Fruit fly (Drosophila melanogaster) whole organism, embryonic: ENCODE results near the gene Cyt-c1L.
A peak's percentile ranks its signal among the peaks of the same experiment; 100 is the strongest.

ENCODE experiments used
- Atf6 ChIP-seq: fragments of 200-800 bp; sonication (Bioruptor generic); IDR thresholded peaks from 2 replicates; pipeline ENCODE4 v1.3.6; 2022; ENCODE audit warnings: missing biosample characterization, missing genetic modification characterization
- B-H2 ChIP-seq: fragments of 200-800 bp; sonication (Bioruptor generic); optimal IDR thresholded peaks from 2 replicates; lab custom pipeline; 2018; ENCODE audit warnings: missing biosample characterization, mild to moderate bottlenecking, missing genetic modification characterization
- BtbVII ChIP-seq: fragments of 200-800 bp; sonication (Bioruptor generic); optimal IDR thresholded peaks from 3 replicates; lab custom pipeline; 2017; ENCODE audit warnings: missing biosample characterization, mild to moderate bottlenecking, missing genetic modification characterization
- CG1233 ChIP-seq: fragments of 200-800 bp; sonication (Bioruptor generic); optimal IDR thresholded peaks from 4 replicates; lab custom pipeline; 2018; ENCODE audit warnings: missing biosample characterization, mild to moderate bottlenecking, missing genetic modification characterization
- CG12744 ChIP-seq: fragments of 200-800 bp; sonication (Bioruptor generic); optimal IDR thresholded peaks from 2 replicates; lab custom pipeline; 2016; ENCODE audit warnings: missing biosample characterization, missing genetic modification characterization
- CG12942 ChIP-seq: fragments of 200-800 bp; sonication (Bioruptor generic); optimal IDR thresholded peaks from 3 replicates; lab custom pipeline; 2016; ENCODE audit warnings: missing biosample characterization, missing genetic modification characterization
- CG15011 ChIP-seq: fragments of 200-800 bp; sonication (Bioruptor generic); optimal IDR thresholded peaks from 3 replicates; lab custom pipeline; 2018; ENCODE audit warnings: missing biosample characterization, mild to moderate bottlenecking, missing genetic modification characterization
- CG15601 ChIP-seq: fragments of 200-800 bp; sonication (Bioruptor generic); optimal IDR thresholded peaks from 3 replicates; lab custom pipeline; 2019; ENCODE audit warnings: missing biosample characterization, mild to moderate bottlenecking, missing genetic modification characterization, moderate library complexity
- CG1603 ChIP-seq: fragments of 200-800 bp; sonication (Bioruptor generic); optimal IDR thresholded peaks from 2 replicates; lab custom pipeline; 2019; ENCODE audit warnings: missing biosample characterization, mild to moderate bottlenecking, missing genetic modification characterization, moderate library complexity
- CG1647 ChIP-seq: fragments of 200-800 bp; sonication (Bioruptor generic); optimal IDR thresholded peaks from 3 replicates; lab custom pipeline; 2016; ENCODE audit warnings: missing biosample characterization, missing genetic modification characterization
- CG16779 ChIP-seq: fragments of 200-800 bp; sonication (Bioruptor generic); IDR thresholded peaks from 2 replicates; pipeline ENCODE4 v1.3.6; 2022; ENCODE audit warnings: missing biosample characterization, missing genetic modification characterization
- CG18476 ChIP-seq: fragments of 200-800 bp; sonication (Bioruptor generic); optimal IDR thresholded peaks from 2 replicates; lab custom pipeline; 2016; ENCODE audit warnings: missing biosample characterization, mild to moderate bottlenecking, missing genetic modification characterization
- CG2712 ChIP-seq: fragments of 200-800 bp; optimal IDR thresholded peaks from 3 replicates; lab custom pipeline; 2019; ENCODE audit warnings: missing biosample characterization, mild to moderate bottlenecking, missing genetic modification characterization, moderate library complexity
- CG2875 ChIP-seq: fragments of 200-800 bp; sonication (Bioruptor generic); optimal IDR thresholded peaks from 2 replicates; lab custom pipeline; 2017; ENCODE audit warnings: missing biosample characterization, mild to moderate bottlenecking, missing genetic modification characterization, missing genetic modification reagents
- CG31365 ChIP-seq: fragments of 200-800 bp; sonication (Bioruptor generic); optimal IDR thresholded peaks from 2 replicates; lab custom pipeline; 2018; ENCODE audit warnings: missing biosample characterization, mild to moderate bottlenecking, missing genetic modification characterization
- CG3407 ChIP-seq: fragments of 200-800 bp; sonication (Bioruptor generic); optimal IDR thresholded peaks from 2 replicates; lab custom pipeline; 2018; ENCODE audit warnings: missing biosample characterization, mild to moderate bottlenecking, missing genetic modification characterization
- CG3995 ChIP-seq: fragments of 200-800 bp; sonication (Bioruptor generic); optimal IDR thresholded peaks from 3 replicates; lab custom pipeline; 2016; ENCODE audit warnings: missing biosample characterization, missing genetic modification characterization
- CG8478 ChIP-seq: fragments of >200 bp; optimal IDR thresholded peaks from 2 replicates; lab custom pipeline; 2018
- CG9727 ChIP-seq: fragments of 200-800 bp; sonication (Bioruptor generic); optimal IDR thresholded peaks from 3 replicates; lab custom pipeline; 2017; ENCODE audit warnings: missing biosample characterization, mild to moderate bottlenecking, missing genetic modification characterization
- CG9932 ChIP-seq: fragments of 200-800 bp; sonication (Bioruptor generic); IDR thresholded peaks from 2 replicates; pipeline ENCODE4 v1.3.6; 2022; ENCODE audit warnings: missing biosample characterization, missing genetic modification characterization
- CHES-1-like ChIP-seq: fragments of 200-800 bp; sonication (Bioruptor generic); optimal IDR thresholded peaks from 2 replicates; lab custom pipeline; 2016; ENCODE audit warnings: missing biosample characterization, missing genetic modification characterization
- ERR ChIP-seq: fragments of 200-800 bp; sonication (Bioruptor generic); optimal IDR thresholded peaks from 2 replicates; lab custom pipeline; 2016; ENCODE audit warnings: missing biosample characterization, missing genetic modification characterization
- Hey ChIP-seq: fragments of 200-800 bp; sonication (Bioruptor generic); optimal IDR thresholded peaks from 3 replicates; lab custom pipeline; 2018; ENCODE audit warnings: missing biosample characterization, mild to moderate bottlenecking, missing genetic modification characterization
- Hmr ChIP-seq: fragments of 200-800 bp; sonication (Bioruptor generic); optimal IDR thresholded peaks from 3 replicates; lab custom pipeline; 2017; ENCODE audit warnings: mild to moderate bottlenecking, missing biosample characterization, missing genetic modification reagents, missing genetic modification characterization
- MTF-1 ChIP-seq: fragments of 200-800 bp; sonication (Bioruptor generic); optimal IDR thresholded peaks from 2 replicates; lab custom pipeline; 2018; ENCODE audit warnings: missing biosample characterization, mild to moderate bottlenecking, missing genetic modification characterization, borderline replicate concordance
- Ravus ChIP-seq: fragments of 200-800 bp; sonication (Bioruptor generic); IDR thresholded peaks from 2 replicates; pipeline ENCODE4 v1.3.6; 2022; ENCODE audit warnings: missing biosample characterization, missing genetic modification characterization
- Side ChIP-seq: fragments of 200-800 bp; sonication (Bioruptor generic); optimal IDR thresholded peaks from 2 replicates; lab custom pipeline; 2016; ENCODE audit warnings: missing biosample characterization, missing genetic modification characterization
- Sry-δ ChIP-seq: fragments of 200-800 bp; sonication (Bioruptor generic); optimal IDR thresholded peaks from 2 replicates; lab custom pipeline; 2016; ENCODE audit warnings: missing biosample characterization, missing genetic modification characterization
- Ssrp ChIP-seq: fragments of 200-800 bp; sonication (Bioruptor generic); optimal IDR thresholded peaks from 2 replicates; lab custom pipeline; 2018; ENCODE audit warnings: missing biosample characterization, mild to moderate bottlenecking, missing genetic modification characterization, moderate library complexity
- az2 ChIP-seq: fragments of 200-800 bp; sonication (Bioruptor generic); optimal IDR thresholded peaks from 3 replicates; lab custom pipeline; 2016; ENCODE audit warnings: missing biosample characterization, missing genetic modification characterization
- cg ChIP-seq: fragments of 200-800 bp; sonication (Bioruptor generic); optimal IDR thresholded peaks from 3 replicates; lab custom pipeline; 2019; ENCODE audit warnings: missing biosample characterization, mild to moderate bottlenecking, missing genetic modification characterization, moderate library complexity
- chm ChIP-seq: fragments of 200-800 bp; sonication (Bioruptor generic); IDR thresholded peaks from 2 replicates; pipeline ENCODE4 v1.3.6; 2022; ENCODE audit warnings: missing biosample characterization, missing genetic modification characterization
- crol ChIP-seq: fragments of 200-800 bp; sonication (Bioruptor generic); IDR thresholded peaks from 2 replicates; pipeline ENCODE4 v1.3.6; 2022; ENCODE audit warnings: missing biosample characterization, missing genetic modification characterization
- danr ChIP-seq: fragments of 200-800 bp; sonication (Bioruptor generic); IDR thresholded peaks from 2 replicates; pipeline ENCODE4 v1.3.6; 2022; ENCODE audit warnings: missing biosample characterization, missing genetic modification characterization
- ems ChIP-seq: fragments of 200-800 bp; sonication (Bioruptor generic); optimal IDR thresholded peaks from 3 replicates; lab custom pipeline; 2016; ENCODE audit warnings: missing biosample characterization, missing genetic modification characterization
- fd102C ChIP-seq: fragments of 200-800 bp; sonication (Bioruptor generic); optimal IDR thresholded peaks from 2 replicates; lab custom pipeline; 2018; ENCODE audit warnings: missing biosample characterization, mild to moderate bottlenecking, missing genetic modification characterization, moderate library complexity
- fd96Cb ChIP-seq: fragments of 200-800 bp; sonication (Bioruptor generic); optimal IDR thresholded peaks from 2 replicates; lab custom pipeline; 2018; ENCODE audit warnings: missing biosample characterization, mild to moderate bottlenecking, missing genetic modification characterization, moderate library complexity
- gcm2 ChIP-seq: fragments of 200-800 bp; sonication (Bioruptor generic); optimal IDR thresholded peaks from 2 replicates; lab custom pipeline; 2016; ENCODE audit warnings: missing biosample characterization, missing genetic modification characterization
- lola ChIP-seq, 3 experiments: fragments of >200 bp in 2 of 3; fragments of 200-800 bp in 1 of 3; sonication (Bioruptor generic) in 1 of 3; optimal IDR thresholded peaks; 2 replicates each; lab custom pipeline; 2017 to 2019; ENCODE audit warnings: missing biosample characterization in 3 of 3, missing genetic modification characterization in 3 of 3, mild to moderate bottlenecking in 1 of 3, moderate library complexity in 1 of 3
- nmo ChIP-seq: fragments of 200-800 bp; sonication (Bioruptor generic); optimal IDR thresholded peaks from 2 replicates; lab custom pipeline; 2018; ENCODE audit warnings: missing biosample characterization, mild to moderate bottlenecking, missing genetic modification characterization, moderate library complexity
- otp ChIP-seq: fragments of 200-800 bp; sonication (Bioruptor generic); IDR thresholded peaks from 3 replicates; pipeline ENCODE4, ENCODE4 v1.3.6; 2022; ENCODE audit warnings: missing biosample characterization, missing genetic modification characterization
- peb ChIP-seq: fragments of 200-800 bp; sonication (Bioruptor generic); IDR thresholded peaks from 2 replicates; pipeline ENCODE4 v1.3.6; 2022; ENCODE audit warnings: missing biosample characterization, missing genetic modification characterization
- prd ChIP-seq, 3 experiments: fragments of >200 bp in 2 of 3; fragments of 200-800 bp in 1 of 3; sonication (Bioruptor generic) in 1 of 3; optimal IDR thresholded peaks in 2 of 3; IDR thresholded peaks in 1 of 3; 2 replicates in 2 of 3; 3 replicates in 1 of 3; pipeline versions ENCODE4 v1.3.6 to Lab custom; 2017 to 2022; ENCODE audit warnings: missing biosample characterization in 1 of 3, missing genetic modification characterization in 1 of 3
- scrt ChIP-seq: fragments of 200-800 bp; sonication (Bioruptor generic); optimal IDR thresholded peaks from 2 replicates; lab custom pipeline; 2018; ENCODE audit warnings: missing biosample characterization, mild to moderate bottlenecking, missing genetic modification characterization, moderate library complexity
- slou ChIP-seq: fragments of 200-800 bp; sonication (Bioruptor generic); optimal IDR thresholded peaks from 3 replicates; lab custom pipeline; 2016; ENCODE audit warnings: missing biosample characterization, missing genetic modification characterization
- tgo ChIP-seq: fragments of 200-800 bp; sonication (Bioruptor generic); IDR thresholded peaks from 3 replicates; pipeline ENCODE4 v1.3.6; 2022; ENCODE audit warnings: missing biosample characterization, missing genetic modification characterization
- tin ChIP-seq: fragments of 200-800 bp; sonication (Bioruptor generic); optimal IDR thresholded peaks from 3 replicates; lab custom pipeline; 2016; ENCODE audit warnings: missing biosample characterization, missing genetic modification characterization
- tna ChIP-seq: fragments of 200-800 bp; sonication (Bioruptor generic); IDR thresholded peaks from 2 replicates; pipeline ENCODE4 v1.3.6; 2022; ENCODE audit warnings: missing biosample characterization, missing genetic modification characterization; ENCODE audit not compliant: partially characterized antibody
- twi ChIP-seq: fragments of 200-800 bp; optimal IDR thresholded peaks from 2 replicates; lab custom pipeline; 2019; ENCODE audit warnings: missing biosample characterization, mild to moderate bottlenecking, missing genetic modification characterization, moderate library complexity

Cyt-c1L gene

DNA sequence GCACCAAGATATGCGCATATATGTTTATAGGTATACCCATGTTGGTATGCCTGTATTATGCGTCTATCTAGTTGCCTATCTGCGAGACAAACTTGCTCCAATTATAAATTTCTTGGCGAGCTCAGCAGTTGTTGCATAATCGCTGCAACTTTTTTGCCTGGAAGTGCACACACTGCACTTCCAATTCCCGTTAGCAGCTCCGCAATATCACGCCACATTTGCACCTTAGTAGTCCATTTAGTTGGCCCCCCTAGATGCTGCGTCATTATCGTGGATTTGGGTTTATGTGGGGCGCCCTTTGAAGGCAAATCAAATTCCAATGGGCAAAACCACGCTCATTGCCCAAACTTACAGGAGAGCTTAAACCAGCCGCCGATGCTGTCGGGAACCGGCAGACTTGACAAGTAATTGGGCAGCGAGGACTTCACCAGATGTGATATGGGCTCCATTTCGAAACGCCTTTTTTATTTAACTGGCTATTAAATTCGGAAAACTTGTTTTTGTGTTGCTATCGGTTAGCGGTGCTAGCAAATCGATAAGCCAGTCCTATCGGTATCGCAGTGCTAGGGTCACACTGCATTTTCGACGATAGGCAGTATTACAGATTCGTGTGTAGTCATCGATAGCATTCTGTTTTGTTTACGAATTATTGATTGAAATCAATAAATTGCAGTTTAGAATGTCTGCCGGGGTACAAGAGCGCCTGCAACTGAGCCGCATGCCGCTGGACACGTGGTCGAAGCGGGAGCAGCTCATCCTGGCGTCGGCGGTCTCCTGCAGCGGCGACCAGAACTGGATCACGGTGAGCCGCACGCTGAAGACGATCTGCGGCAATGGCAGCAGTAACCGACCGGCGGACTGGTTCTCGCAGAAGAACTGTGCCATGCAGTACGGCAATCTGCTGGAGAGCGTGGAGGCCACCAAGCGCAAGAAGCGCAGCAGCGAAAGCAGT is 19.2 kb upstream of the Cyt-c1L start, which contains the start of the genes Cisd2 and Brd8 (continued):
- TF ChIP-seq slou (GFP tag; lab: Kevin White, UChicago), result no peak
- no peak for TF ChIP-seq CG3407 (GFP tag; lab: Kevin White, UChicago)
- TF ChIP-seq tna (GFP tag; lab: Robert Waterston, UW), result peak; percentile 97
- TF ChIP-seq danr (GFP tag; lab: Robert Waterston, UW), result no peak
- TF ChIP-seq ems (GFP tag; lab: Kevin White, UChicago), result no peak
- TF ChIP-seq MTF-1 (GFP tag; lab: Kevin White, UChicago), result no peak
- no peak for TF ChIP-seq CG15011 (GFP tag; lab: Kevin White, UChicago)
- TF ChIP-seq CG18476 (GFP tag; lab: Kevin White, UChicago), result no peak
- TF ChIP-seq CG1603 (tag; lab: Kevin White, UChicago), result peak; percentile 73
- no peak for TF ChIP-seq CG2875
- no peak for TF ChIP-seq peb (GFP tag; lab: Robert Waterston, UW)
- no peak for TF ChIP-seq gcm2 (GFP tag; lab: Kevin White, UChicago)
- TF ChIP-seq otp (GFP tag; lab: Robert Waterston, UW), result no peak
- TF ChIP-seq cg (GFP tag; lab: Kevin White, UChicago), result no peak
- TF ChIP-seq CHES-1-like (GFP tag; lab: Kevin White, UChicago), result peak; percentile 63
- no peak for TF ChIP-seq CG12942 (GFP tag; lab: Kevin White, UChicago)
- TF ChIP-seq CG9727 (GFP tag; lab: Kevin White, UChicago), result no peak
- no peak for TF ChIP-seq Atf6 (GFP tag; lab: Robert Waterston, UW)
- peak; percentile 95 for TF ChIP-seq Sry-δ
- no peak for TF ChIP-seq CG1647 (GFP tag; lab: Kevin White, UChicago)
- TF ChIP-seq Ravus (GFP tag; lab: Robert Waterston, UW), result no peak
- TF ChIP-seq Hmr (GFP tag; lab: Kevin White, UChicago), result no peak
- no peak for TF ChIP-seq CG1233 (GFP tag; lab: Kevin White, UChicago)
- TF ChIP-seq lola (GFP tag; optimal IDR thresholded peaks at IDR 0.05; lab: Kevin White, UChicago), result no peak
- TF ChIP-seq CG15601 (tag; lab: Kevin White, UChicago), result no peak
- TF ChIP-seq fd96Cb (tag; lab: Kevin White, UChicago), result no peak
- TF ChIP-seq scrt (GFP tag; lab: Kevin White, UChicago), result no peak
- no peak for TF ChIP-seq ERR (GFP tag; lab: Kevin White, UChicago)
- TF ChIP-seq Ssrp (tag; lab: Kevin White, UChicago), result no peak
- TF ChIP-seq Hey (tag; lab: Kevin White, UChicago), result no peak
- no peak for TF ChIP-seq CG8478 (lab: Kevin White, UChicago)
- no peak for TF ChIP-seq CG16779
- no peak for TF ChIP-seq B-H2 (GFP tag; lab: Kevin White, UChicago)
- TF ChIP-seq chm, result no peak
- TF ChIP-seq az2 (GFP tag; lab: Kevin White, UChicago), result no peak
- TF ChIP-seq Side (GFP tag; lab: Kevin White, UChicago), result no peak
- no peak for TF ChIP-seq BtbVII (GFP tag; lab: Kevin White, UChicago)
- no peak for TF ChIP-seq tgo (GFP tag; lab: Robert Waterston, UW)
- peak; percentile 36; the same call in 1 of the 2 replicates for TF ChIP-seq CG9932 (GFP tag; lab: Robert Waterston, UW)
- TF ChIP-seq CG2712 (tag; lab: Kevin White, UChicago), result peak; percentile 29
- peak; percentile 43 for TF ChIP-seq nmo (GFP tag; lab: Kevin White, UChicago)
- TF ChIP-seq tin (GFP tag; lab: Kevin White, UChicago), result no peak
- TF ChIP-seq crol (GFP tag; lab: Robert Waterston, UW), result no peak
- no peak for TF ChIP-seq CG31365
- no peak for TF ChIP-seq prd (optimal IDR thresholded peaks at IDR 0.05; lab: Kevin White, UChicago)
- 0 out of 3 replicates have a peak, but pooled peaks have one; percentile 4 for TF ChIP-seq prd (GFP tag; IDR thresholded peaks at IDR 0.05; lab: Robert Waterston, UW)
- peak; percentile 30 for TF ChIP-seq CG3995 (GFP tag; lab: Kevin White, UChicago)
- TF ChIP-seq CG12744, result no peak
- TF ChIP-seq twi, result no peak
- TF ChIP-seq fd102C, result no peak
